Worm (Caenorhabditis elegans) whole organism, L4 larva: ENCODE data around the gene fem-3.
A peak's percentile ranks its signal among the peaks of the same experiment; 100 is the strongest.

Source experiments
- F37D6.2 ChIP-seq: sonication (generic microtip); optimal IDR thresholded peaks from 2 replicates; lab custom pipeline; 2016; ENCODE audit warnings: mild to moderate bottlenecking, missing genetic modification characterization, missing compliant biosample characterization
- T20F7.1 ChIP-seq: fragments of 200-800 bp; sonication (Bioruptor generic); optimal IDR thresholded peaks from 2 replicates; lab custom pipeline; 2018; ENCODE audit warnings: mild to moderate bottlenecking, missing genetic modification characterization, missing compliant biosample characterization
- Y105C5A.15 ChIP-seq: fragments of 200-800 bp; sonication (Bioruptor generic); IDR thresholded peaks from 2 replicates; pipeline ENCODE4 v1.3.6; 2022; ENCODE audit warnings: missing genetic modification characterization, missing compliant biosample characterization
- Y48G9A.11 ChIP-seq: fragments of 200-800 bp; sonication (Bioruptor generic); IDR thresholded peaks from 2 replicates; pipeline ENCODE4 v1.3.6; 2022; ENCODE audit warnings: missing genetic modification reagents, missing genetic modification characterization, missing compliant biosample characterization
- aha-1 ChIP-seq: fragments of 150-350 bp; peaks from one replicate; lab custom pipeline; 2014; ENCODE audit warnings: missing biosample characterization, missing genetic modification characterization
- aly-2 ChIP-seq: sonication (generic microtip); optimal IDR thresholded peaks from 2 replicates; lab custom pipeline; 2018; ENCODE audit warnings: missing biosample characterization, missing genetic modification characterization
- ceh-32 ChIP-seq: sonication (generic microtip); optimal IDR thresholded peaks from 2 replicates; lab custom pipeline; 2016; ENCODE audit warnings: mild to moderate bottlenecking, missing genetic modification characterization, missing compliant biosample characterization; ENCODE audit not compliant: poor library complexity
- cey-2 ChIP-seq: sonication (generic microtip); optimal IDR thresholded peaks from 3 replicates; lab custom pipeline; 2017; ENCODE audit warnings: missing genetic modification characterization, mild to moderate bottlenecking, missing compliant biosample characterization, antibody characterized with exemption, borderline replicate concordance; ENCODE audit not compliant: insufficient read depth
- ctbp-1 ChIP-seq: fragments of 200-800 bp; sonication (Bioruptor generic); IDR thresholded peaks from 2 replicates; pipeline ENCODE4 v1.3.6; 2022; ENCODE audit warnings: missing genetic modification reagents, missing genetic modification characterization, missing compliant biosample characterization
- daf-16 ChIP-seq, 3 experiments: sonication (generic microtip); optimal IDR thresholded peaks; 2 replicates each; lab custom pipeline; 2016 to 2017; ENCODE audit warnings: missing genetic modification characterization in 3 of 3, missing genetic modification reagents in 3 of 3, mild to moderate bottlenecking in 2 of 3, missing compliant biosample characterization in 2 of 3, missing biosample characterization in 1 of 3, moderate library complexity in 1 of 3
- dmd-6 ChIP-seq: fragments of 200-800 bp; sonication (Bioruptor generic); IDR thresholded peaks from 2 replicates; pipeline ENCODE4 v1.3.6; 2022; ENCODE audit warnings: missing genetic modification reagents, missing genetic modification characterization, missing compliant biosample characterization
- dpl-1 ChIP-seq: fragments of 150-350 bp; optimal IDR thresholded peaks from 2 replicates; lab custom pipeline; 2014; ENCODE audit warnings: missing biosample characterization, missing genetic modification reagents, missing genetic modification characterization
- duxl-1 ChIP-seq: sonication (generic microtip); optimal IDR thresholded peaks from 2 replicates; lab custom pipeline; 2016; ENCODE audit warnings: mild to moderate bottlenecking, missing genetic modification characterization, moderate library complexity, missing compliant biosample characterization; ENCODE audit not compliant: poor library complexity
- egl-27 ChIP-seq: sonication (generic microtip); optimal IDR thresholded peaks from 3 replicates; lab custom pipeline; 2017; ENCODE audit warnings: missing biosample characterization, missing genetic modification reagents, missing genetic modification characterization
- egl-43 ChIP-seq: fragments of 200-800 bp; sonication (Bioruptor generic); IDR thresholded peaks from 2 replicates; pipeline ENCODE4 v1.3.6; 2022; ENCODE audit warnings: missing genetic modification reagents, missing genetic modification characterization, missing compliant biosample characterization
- fos-1 ChIP-seq: fragments of 150-350 bp; optimal IDR thresholded peaks from 2 replicates; lab custom pipeline; 2014; ENCODE audit warnings: missing biosample characterization, missing genetic modification characterization
- hif-1 ChIP-seq, 2 experiments: sonication (generic microtip); optimal IDR thresholded peaks; 2 replicates each; lab custom pipeline; 2016 to 2017; ENCODE audit warnings: missing compliant biosample characterization in 2 of 2, missing genetic modification characterization in 2 of 2, missing genetic modification reagents in 2 of 2, missing genotype in 2 of 2, mild to moderate bottlenecking in 1 of 2
- lin-1 ChIP-seq: fragments of 200-800 bp; sonication (Bioruptor generic); IDR thresholded peaks from 2 replicates; pipeline ENCODE4 v1.3.6; 2022; ENCODE audit warnings: missing genetic modification reagents, missing genetic modification characterization, missing compliant biosample characterization
- lin-29 ChIP-seq: fragments of 200-800 bp; sonication (Bioruptor generic); IDR thresholded peaks from 2 replicates; pipeline ENCODE4 v1.3.6; 2022; ENCODE audit warnings: missing genetic modification reagents, missing genetic modification characterization, missing compliant biosample characterization
- lin-38 ChIP-seq: fragments of 200-800 bp; sonication (Bioruptor generic); IDR thresholded peaks from 2 replicates; pipeline ENCODE4 v1.3.6; 2022; ENCODE audit warnings: missing genetic modification reagents, missing genetic modification characterization, missing compliant biosample characterization
- lsy-2 ChIP-seq, 2 experiments: fragments of 150-350 bp in 1 of 2; sonication (generic microtip) in 1 of 2; optimal IDR thresholded peaks; 2 replicates each; lab custom pipeline; 2014 to 2017; ENCODE audit warnings: missing biosample characterization in 2 of 2, missing genetic modification characterization in 2 of 2
- madf-5 ChIP-seq, 2 experiments: fragments of 200-800 bp; sonication (Bioruptor generic); IDR thresholded peaks; 2 replicates each; pipeline ENCODE4 v1.3.6; 2022; ENCODE audit warnings: missing compliant biosample characterization in 2 of 2, missing genetic modification characterization in 2 of 2
- madf-9 ChIP-seq: fragments of 200-800 bp; sonication (Bioruptor generic); conservative IDR thresholded peaks from 2 replicates; pipeline ENCODE4 v1.3.6; 2022; ENCODE audit warnings: missing genetic modification reagents, missing genetic modification characterization, missing compliant biosample characterization
- mdt-29 ChIP-seq: fragments of 200-800 bp; sonication (Bioruptor generic); IDR thresholded peaks from 2 replicates; pipeline ENCODE4 v1.3.6; 2022; ENCODE audit warnings: missing genetic modification reagents, missing genetic modification characterization, missing compliant biosample characterization
- mxl-2 ChIP-seq: fragments of 200-800 bp; sonication (Bioruptor generic); conservative IDR thresholded peaks from 2 replicates; pipeline ENCODE4 v1.3.6; 2022; ENCODE audit warnings: missing genetic modification reagents, missing genetic modification characterization, missing compliant biosample characterization
- nhr-10 ChIP-seq: fragments of 150-350 bp; optimal IDR thresholded peaks from 2 replicates; lab custom pipeline; 2014; ENCODE audit warnings: missing biosample characterization, missing genetic modification characterization
- nhr-11 ChIP-seq: fragments of 150-350 bp; optimal IDR thresholded peaks from 2 replicates; lab custom pipeline; 2014; ENCODE audit warnings: missing biosample characterization, missing genetic modification characterization
- nhr-28 ChIP-seq: fragments of 150-350 bp; optimal IDR thresholded peaks from 2 replicates; lab custom pipeline; 2014; ENCODE audit warnings: missing biosample characterization, missing genetic modification characterization
- nhr-77 ChIP-seq: fragments of 150-350 bp; optimal IDR thresholded peaks from 2 replicates; lab custom pipeline; 2014; ENCODE audit warnings: missing biosample characterization, missing genetic modification characterization
- php-3 ChIP-seq: fragments of 200-800 bp; sonication (Bioruptor generic); IDR thresholded peaks from 2 replicates; pipeline ENCODE4 v1.3.6; 2022; ENCODE audit warnings: missing genetic modification reagents, missing genetic modification characterization, missing compliant biosample characterization
- pqm-1 ChIP-seq: sonication (generic microtip); optimal IDR thresholded peaks from 2 replicates; lab custom pipeline; 2017; ENCODE audit warnings: missing biosample characterization, missing genetic modification characterization
- saeg-2 ChIP-seq: fragments of 200-800 bp; sonication (Bioruptor generic); IDR thresholded peaks from 2 replicates; pipeline ENCODE4 v1.3.6; 2022; ENCODE audit warnings: missing genetic modification reagents, missing genetic modification characterization, missing compliant biosample characterization
- set-16 ChIP-seq: fragments of 200-800 bp; sonication (Bioruptor generic); IDR thresholded peaks from 2 replicates; pipeline ENCODE4 v1.3.6; 2022; ENCODE audit warnings: missing genetic modification reagents, missing genetic modification characterization, missing compliant biosample characterization
- tag-97 ChIP-seq: fragments of 200-800 bp; sonication (Bioruptor generic); IDR thresholded peaks from 2 replicates; pipeline ENCODE4 v1.3.6; 2022; ENCODE audit warnings: missing genetic modification characterization, missing compliant biosample characterization
- tra-1 ChIP-seq: fragments of 200-800 bp; sonication (Bioruptor generic); IDR thresholded peaks from 2 replicates; pipeline ENCODE4 v1.3.6; 2022; ENCODE audit warnings: missing genetic modification reagents, missing genetic modification characterization, missing compliant biosample characterization
- unc-130 ChIP-seq: sonication (generic microtip); optimal IDR thresholded peaks from 2 replicates; lab custom pipeline; 2016; ENCODE audit warnings: missing genetic modification reagents, missing genetic modification characterization, missing compliant biosample characterization
- zag-1 ChIP-seq: fragments of 150-350 bp; optimal IDR thresholded peaks from 2 replicates; lab custom pipeline; 2014; ENCODE audit warnings: missing biosample characterization, missing genetic modification characterization
- zfp-3 ChIP-seq: fragments of 200-800 bp; sonication (Bioruptor generic); conservative IDR thresholded peaks from 2 replicates; pipeline ENCODE4 v1.3.6; 2022; ENCODE audit warnings: missing genetic modification reagents, missing genetic modification characterization, missing compliant biosample characterization

The fem-3 gene

ce11 chrIV:9104071-9105016 is at the start of gene fem-3, which contains the start of gene C01F6.14:
Gene fem-3 (plus strand): TSS chrIV:9104966.
Gene C01F6.14 (minus strand): TSS chrIV:9104121.
- TF ChIP-seq dmd-6 (GFP tag; lab: Robert Waterston, UW) = no peak
- TF ChIP-seq zfp-3 (GFP tag; lab: Robert Waterston, UW) = no peak
- peak; percentile 53 for TF ChIP-seq dpl-1 (GFP tag; lab: Kevin White, UChicago)
- TF ChIP-seq egl-43 = no peak
- TF ChIP-seq lin-38 (GFP tag; lab: Robert Waterston, UW) = peak; percentile 56
- TF ChIP-seq nhr-77 (tag; lab: Kevin White, UChicago) = no peak
- peak in 1 of 2 experiments; percentile 42 for TF ChIP-seq lsy-2 (tag; optimal IDR thresholded peaks at IDR 0.05; lab: Kevin White, UChicago)

ce11 chrIV:9063518-9063917 is 41.2 kb upstream of the fem-3 start:
- TF ChIP-seq mxl-2 (GFP tag; lab: Robert Waterston, UW) = no peak
- TF ChIP-seq hif-1 (tag; optimal IDR thresholded peaks at IDR 0.05; lab: Kevin White, UChicago) = peak; percentile 40 to 86
- peak in 1 of 2 experiments; percentile 21 for TF ChIP-seq lsy-2 (tag; optimal IDR thresholded peaks at IDR 0.05; lab: Kevin White, UChicago)
- TF ChIP-seq lin-1 (GFP tag; lab: Robert Waterston, UW) = no peak
- no peak for TF ChIP-seq cey-2 (tag; lab: Kevin White, UChicago)
- no peak for TF ChIP-seq F37D6.2
- TF ChIP-seq pqm-1 (tag; lab: Kevin White, UChicago) = peak; percentile 8
- TF ChIP-seq aha-1 = no peak

DNA sequence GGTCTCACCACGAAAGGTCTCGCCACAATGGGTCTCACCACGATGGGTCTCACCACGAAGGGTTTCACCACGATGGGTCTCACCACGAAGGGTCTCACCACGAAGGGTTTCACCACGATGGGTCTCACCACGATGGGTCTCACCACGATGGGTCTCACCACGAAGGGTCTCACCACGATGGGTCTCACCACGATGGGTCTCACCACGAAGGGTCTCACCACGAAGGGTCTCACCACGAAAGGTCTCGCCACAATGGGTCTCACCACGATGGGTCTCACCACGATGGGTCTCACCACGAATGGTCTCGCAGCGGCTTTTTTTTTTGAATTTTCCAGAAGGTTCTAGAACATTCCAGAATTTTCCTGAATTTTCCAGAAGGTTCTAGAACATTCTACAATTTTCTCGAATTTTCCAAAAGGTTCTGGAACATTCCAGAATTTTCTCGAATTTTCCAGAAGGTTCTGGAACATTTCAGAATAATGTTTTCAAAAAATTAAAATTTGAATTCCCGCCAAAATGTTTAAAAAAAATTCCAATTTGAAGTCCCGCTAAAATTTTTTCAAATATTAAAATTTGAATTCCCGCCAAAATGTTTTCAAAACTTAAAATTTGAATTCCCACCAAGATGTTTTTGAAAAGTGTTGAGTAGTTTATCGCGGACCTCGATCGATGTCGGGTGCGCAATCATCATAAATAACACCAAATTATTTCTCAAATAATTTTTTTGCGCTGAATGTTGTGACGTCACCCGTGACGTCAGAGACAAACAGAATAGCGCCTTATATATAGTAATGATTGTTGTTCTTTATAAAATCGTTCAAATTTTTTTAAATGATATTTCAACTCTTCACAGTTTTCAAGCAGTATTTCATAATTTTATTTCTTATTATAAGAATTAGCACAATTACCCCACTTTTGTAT is 37.2 kb upstream of the fem-3 start:
- TF ChIP-seq egl-43 (peak; percentile 48; the same call in 1 of the 2 replicates), set-16 (GFP tag; lab: Robert Waterston, UW) (peak; percentile 55; the same call in 1 of the 2 replicates)

ce11 chrIV:9069703-9070102 is 35.1 kb upstream of the fem-3 start, which contains the start of gene nhr-11:
Gene nhr-11 (plus strand): TSS chrIV:9070003.
- TF ChIP-seq unc-130 (GFP tag; lab: Kevin White, UChicago) = no peak
- TF ChIP-seq Y48G9A.11 (GFP tag; lab: Robert Waterston, UW) = no peak
- no peak for TF ChIP-seq madf-5 (GFP tag; IDR thresholded peaks at IDR 0.05; lab: Robert Waterston, UW)
- TF ChIP-seq tra-1 (GFP tag; lab: Robert Waterston, UW) = no peak
- TF ChIP-seq lin-29 = no peak
- TF ChIP-seq dpl-1 (GFP tag; lab: Kevin White, UChicago) = no peak
- TF ChIP-seq nhr-11 (tag; lab: Kevin White, UChicago) = no peak
- TF ChIP-seq nhr-28 (tag; lab: Kevin White, UChicago) = no peak
- no peak for TF ChIP-seq saeg-2

- TF ChIP-seq duxl-1 (tag; lab: Kevin White, UChicago) (no peak), T20F7.1 (GFP tag; lab: Kevin White, UChicago) (peak; percentile 24), nhr-10 (tag; lab: Kevin White, UChicago) (no peak), ceh-32 (no peak), tag-97 (no peak), mdt-29 (GFP tag; lab: Robert Waterston, UW) (no peak), daf-16 (GFP tag; optimal IDR thresholded peaks at IDR 0.05; lab: Kevin White, UChicago) (no peak), daf-16 (tag; optimal IDR thresholded peaks at IDR 0.05; lab: Kevin White, UChicago) (peak; percentile 57), aly-2 (tag; lab: Kevin White, UChicago) (no peak), egl-27 (tag; lab: Kevin White, UChicago) (no peak), Y105C5A.15 (GFP tag; lab: Robert Waterston, UW) (no peak), pqm-1 (tag; lab: Kevin White, UChicago) (peak; percentile 40), dmd-6 (GFP tag; lab: Robert Waterston, UW) (peak; percentile 44; the same call in 1 of the 2 replicates), unc-130 (GFP tag; lab: Kevin White, UChicago) (no peak), ctbp-1 (GFP tag; lab: Robert Waterston, UW) (no peak), fos-1 (tag; lab: Kevin White, UChicago) (no peak), madf-9 (GFP tag; lab: Robert Waterston, UW) (no peak), zag-1 (tag; lab: Kevin White, UChicago) (no peak), php-3 (GFP tag; lab: Robert Waterston, UW) (no peak)
Measured at ce11 chrIV:9070188-9070587, 34.6 kb upstream of the fem-3 start.
